Fruit fly (Drosophila melanogaster): Measurements from ENCODE around the gene CG11668.

DNA sequence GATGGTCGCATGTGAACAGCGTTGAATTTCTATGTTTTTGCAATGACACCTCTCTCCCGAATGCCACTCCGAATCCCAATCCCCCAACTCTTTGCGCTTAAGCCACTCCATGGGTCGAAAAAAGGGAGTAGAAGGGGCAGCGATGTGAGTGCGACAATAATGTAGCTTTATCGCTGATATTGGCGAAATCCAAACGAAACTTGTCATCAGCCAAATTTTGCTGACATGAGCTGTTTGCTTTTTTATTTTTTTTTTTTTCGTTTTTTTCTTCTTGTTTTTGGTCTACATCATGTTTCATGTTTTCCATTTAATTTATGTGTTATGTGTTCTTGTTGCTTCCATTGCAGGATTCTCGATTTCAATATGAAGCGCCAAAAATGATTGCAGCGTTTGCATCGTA, 19.2 kb upstream of the CG11668 start:
- TF ChIP-seq Mnt (GFP tag; optimal IDR thresholded peaks at IDR 0.05) (no peak), CG5204 (GFP tag; optimal IDR thresholded peaks at IDR 0.05) (no peak), CG7045 (GFP tag; optimal IDR thresholded peaks at IDR 0.05) (no peak), Clk (GFP tag; optimal IDR thresholded peaks at IDR 0.05) (no peak), kay (GFP tag; ENCODE audit: borderline replicate concordance) (no peak), CG12768 (GFP tag; optimal IDR thresholded peaks at IDR 0.05) (no peak), cic (GFP tag; optimal IDR thresholded peaks at IDR 0.05) (no peak), CG11617 (GFP tag; optimal IDR thresholded peaks at IDR 0.05) (no peak), CG7101 (tag; optimal IDR thresholded peaks at IDR 0.05) (no peak), toe (GFP tag; optimal IDR thresholded peaks at IDR 0.05) (no peak), tj (GFP tag; optimal IDR thresholded peaks at IDR 0.05) (peak; percentile 99), Crg-1 (GFP tag; optimal IDR thresholded peaks at IDR 0.05) (no peak), CG33017 (tag; optimal IDR thresholded peaks at IDR 0.05) (no peak), ovo (GFP tag; optimal IDR thresholded peaks at IDR 0.05) (no peak)

Measured in whole organism, adult.